Fruit fly (Drosophila melanogaster) Kc167 (cell line): Measurements from ENCODE around the gene SoxN.

Experiments used
- h ChIP-seq: fragments of >200 bp; optimal IDR thresholded peaks from 3 replicates; lab custom pipeline; 2018; ENCODE audit warnings: missing external identifiers
- psq ChIP-seq: fragments of >200 bp; optimal IDR thresholded peaks from 2 replicates; lab custom pipeline; 2017; ENCODE audit warnings: missing external identifiers
- ttk ChIP-seq: sonication (Bioruptor generic); optimal IDR thresholded peaks from 2 replicates; lab custom pipeline; 2017; ENCODE audit warnings: missing external identifiers

DNA sequence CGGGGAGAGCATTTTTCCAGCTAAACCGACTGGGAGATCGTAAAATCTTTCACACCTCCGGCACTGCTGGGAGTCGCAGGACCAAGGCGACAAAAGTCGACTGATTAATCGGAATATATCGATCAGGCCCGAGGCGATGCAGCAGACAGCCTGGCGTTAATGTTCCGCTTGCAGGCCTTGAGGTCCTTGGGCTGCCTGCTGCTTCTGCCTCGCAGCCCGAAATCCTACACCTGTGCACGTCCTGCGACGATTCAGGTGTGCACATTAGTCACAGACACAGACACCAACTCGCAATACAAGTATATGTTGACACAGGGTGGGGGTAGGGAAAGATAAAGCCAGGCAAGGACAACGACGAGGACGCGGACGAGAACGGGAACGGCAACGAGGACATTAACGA lies 50.4 kb downstream of the SoxN start:
- no peak for TF ChIP-seq psq (lab: Kevin White, UChicago)
- TF ChIP-seq h (lab: Kevin White, UChicago) = no peak
- no peak for TF ChIP-seq ttk (lab: Kevin White, UChicago)
